Worm (Caenorhabditis elegans) whole organism, L2 larva: Measurements from ENCODE around the gene K10B4.1.

Experiments used
- F13H6.1 ChIP-seq: sonication (generic microtip); optimal IDR thresholded peaks from 2 replicates; lab custom pipeline; 2016; ENCODE audit warnings: missing genetic modification characterization, missing compliant biosample characterization
- Y55F3AM.14 ChIP-seq: fragments of 200-800 bp; sonication (Bioruptor generic); optimal IDR thresholded peaks from 2 replicates; lab custom pipeline; 2018; ENCODE audit warnings: mild to moderate bottlenecking, missing genetic modification characterization, missing compliant biosample characterization
- ZK546.5 ChIP-seq: sonication (generic microtip); optimal IDR thresholded peaks from 2 replicates; lab custom pipeline; 2017; ENCODE audit warnings: missing biosample characterization, missing genetic modification characterization
- alr-1 ChIP-seq: fragments of 150-350 bp; optimal IDR thresholded peaks from 2 replicates; lab custom pipeline; 2014; ENCODE audit warnings: missing biosample characterization, missing genetic modification characterization
- aly-2 ChIP-seq: fragments of 150-350 bp; optimal IDR thresholded peaks from 2 replicates; lab custom pipeline; 2014; ENCODE audit warnings: missing biosample characterization, missing genetic modification characterization
- blmp-1 ChIP-seq: sonication (generic microtip); optimal IDR thresholded peaks from 2 replicates; lab custom pipeline; 2017; ENCODE audit warnings: missing genetic modification characterization, mild to moderate bottlenecking, missing compliant biosample characterization, antibody characterized with exemption, moderate library complexity; ENCODE audit not compliant: insufficient read depth
- ceh-16 ChIP-seq: fragments of 150-350 bp; optimal IDR thresholded peaks from 2 replicates; lab custom pipeline; 2014; ENCODE audit warnings: missing biosample characterization, missing genetic modification characterization
- crh-2 ChIP-seq: sonication (generic microtip); optimal IDR thresholded peaks from 2 replicates; lab custom pipeline; 2017; ENCODE audit warnings: missing biosample characterization, missing genetic modification characterization
- dmd-4 ChIP-seq: sonication (generic microtip); optimal IDR thresholded peaks from 2 replicates; lab custom pipeline; 2017; ENCODE audit warnings: missing biosample characterization, missing genetic modification characterization
- egl-27 ChIP-seq: sonication (generic microtip); optimal IDR thresholded peaks from 3 replicates; lab custom pipeline; 2017; ENCODE audit warnings: missing biosample characterization, missing genetic modification reagents, missing genetic modification characterization
- fos-1 ChIP-seq: fragments of 150-350 bp; optimal IDR thresholded peaks from 2 replicates; lab custom pipeline; 2014; ENCODE audit warnings: missing biosample characterization, missing genetic modification characterization
- lin-13 ChIP-seq: fragments of 150-350 bp; optimal IDR thresholded peaks from 2 replicates; lab custom pipeline; 2014; ENCODE audit warnings: missing biosample characterization, missing genetic modification reagents, missing genetic modification characterization
- lsy-2 ChIP-seq, 2 experiments: fragments of 150-350 bp in 1 of 2; sonication (generic microtip) in 1 of 2; optimal IDR thresholded peaks; 2 replicates each; lab custom pipeline; 2014 to 2017; ENCODE audit warnings: missing biosample characterization in 2 of 2, missing genetic modification characterization in 2 of 2
- nhr-10 ChIP-seq: sonication (generic microtip); optimal IDR thresholded peaks from 2 replicates; lab custom pipeline; 2017; ENCODE audit warnings: missing biosample characterization, missing genetic modification characterization
- nhr-11 ChIP-seq: fragments of 150-350 bp; optimal IDR thresholded peaks from 2 replicates; lab custom pipeline; 2014; ENCODE audit warnings: missing biosample characterization, missing genetic modification characterization
- nhr-12 ChIP-seq: fragments of 150-350 bp; optimal IDR thresholded peaks from 2 replicates; lab custom pipeline; 2014; ENCODE audit warnings: missing biosample characterization, missing genetic modification characterization
- nhr-129 ChIP-seq: fragments of 150-350 bp; optimal IDR thresholded peaks from 2 replicates; lab custom pipeline; 2014; ENCODE audit warnings: missing biosample characterization, missing genetic modification characterization
- nhr-21 ChIP-seq: fragments of 150-350 bp; optimal IDR thresholded peaks from 2 replicates; lab custom pipeline; 2014; ENCODE audit warnings: missing biosample characterization, missing genetic modification characterization
- nhr-237 ChIP-seq: fragments of 150-350 bp; optimal IDR thresholded peaks from 2 replicates; lab custom pipeline; 2014; ENCODE audit warnings: missing biosample characterization, missing genetic modification characterization
- nhr-25 ChIP-seq: fragments of 150-350 bp; sonication (generic microtip); optimal IDR thresholded peaks from 3 replicates; lab custom pipeline; 2014; ENCODE audit warnings: missing biosample characterization, missing genetic modification characterization
- nhr-6 ChIP-seq: fragments of 150-350 bp; optimal IDR thresholded peaks from 2 replicates; lab custom pipeline; 2014; ENCODE audit warnings: missing biosample characterization, missing genetic modification characterization
- nhr-77 ChIP-seq: fragments of 150-350 bp; optimal IDR thresholded peaks from 2 replicates; lab custom pipeline; 2014; ENCODE audit warnings: missing biosample characterization, missing genetic modification characterization
- peb-1 ChIP-seq: fragments of 150-350 bp; optimal IDR thresholded peaks from 2 replicates; lab custom pipeline; 2014; ENCODE audit warnings: missing biosample characterization, missing genetic modification characterization
- sem-4 ChIP-seq: fragments of 150-350 bp; optimal IDR thresholded peaks from 2 replicates; lab custom pipeline; 2014; ENCODE audit warnings: missing biosample characterization, missing genetic modification reagents, missing genetic modification characterization
- skn-1 ChIP-seq: sonication (generic microtip); optimal IDR thresholded peaks from 2 replicates; lab custom pipeline; 2017; ENCODE audit warnings: missing biosample characterization, missing genetic modification characterization
- sma-3 ChIP-seq: sonication (generic microtip); optimal IDR thresholded peaks from 2 replicates; lab custom pipeline; 2016; ENCODE audit warnings: missing genetic modification reagents, missing genetic modification characterization, missing compliant biosample characterization
- sma-9 ChIP-seq, 2 experiments: fragments of 150-350 bp in 1 of 2; sonication (generic microtip) in 1 of 2; optimal IDR thresholded peaks; 2 replicates each; lab custom pipeline; 2014 to 2016; ENCODE audit warnings: missing genetic modification characterization in 2 of 2, mild to moderate bottlenecking in 1 of 2, missing biosample characterization in 1 of 2, missing compliant biosample characterization in 1 of 2, missing genetic modification reagents in 1 of 2, moderate library complexity in 1 of 2
- unc-55 ChIP-seq: fragments of 150-350 bp; sonication (generic microtip); optimal IDR thresholded peaks from 3 replicates; lab custom pipeline; 2014; ENCODE audit warnings: missing biosample characterization, missing genetic modification reagents, missing genetic modification characterization
- unc-62 ChIP-seq: fragments of 150-350 bp; optimal IDR thresholded peaks from 2 replicates; lab custom pipeline; 2014; ENCODE audit warnings: missing biosample characterization, missing genetic modification reagents, missing genetic modification characterization
- zag-1 ChIP-seq: fragments of 150-350 bp; optimal IDR thresholded peaks from 2 replicates; lab custom pipeline; 2014; ENCODE audit warnings: missing biosample characterization, missing genetic modification characterization
- ztf-1 ChIP-seq: fragments of 200-800 bp; sonication (Bioruptor generic); conservative IDR thresholded peaks from 2 replicates; pipeline ENCODE4 v1.3.6; 2022; ENCODE audit warnings: missing genetic modification characterization, missing compliant biosample characterization
- ztf-11 ChIP-seq: sonication (generic microtip); optimal IDR thresholded peaks from 2 replicates; lab custom pipeline; 2017; ENCODE audit warnings: missing biosample characterization, missing genetic modification characterization

The K10B4.1 gene

ce11 chrII:122494-122893 is 12.8 kb upstream of the K10B4.1 start:
- no peak for TF ChIP-seq aly-2 (tag; lab: Kevin White, UChicago)
- TF ChIP-seq fos-1 (tag; lab: Kevin White, UChicago), result peak; percentile 88
- no peak for TF ChIP-seq nhr-12 (tag; lab: Kevin White, UChicago)

- TF ChIP-seq lin-13 (GFP tag; lab: Kevin White, UChicago) (no peak), dmd-4 (tag; lab: Kevin White, UChicago) (no peak), alr-1 (tag; lab: Kevin White, UChicago) (no peak), nhr-129 (tag; lab: Kevin White, UChicago) (no peak), skn-1 (tag; lab: Kevin White, UChicago) (no peak), Y55F3AM.14 (GFP tag; lab: Kevin White, UChicago) (no peak), lsy-2 (tag; optimal IDR thresholded peaks at IDR 0.05; lab: Kevin White, UChicago) (no peak), sem-4 (tag; lab: Kevin White, UChicago) (no peak), nhr-11 (tag; lab: Kevin White, UChicago) (no peak), ztf-1 (GFP tag; lab: Robert Waterston, UW) (no peak), zag-1 (no peak), peb-1 (tag; lab: Kevin White, UChicago) (no peak), nhr-10 (tag; lab: Kevin White, UChicago) (no peak), ceh-16 (no peak), F13H6.1 (no peak), unc-62 (GFP tag; lab: Kevin White, UChicago) (no peak)
These were observed 10.4 kb upstream of the K10B4.1 start, which contains the start of gene nmur-2 for ce11 chrII:124904-125303. nmur-2 (minus strand) TSS chrII:125004.

ce11 chrII:128929-129328 is 6.3 kb upstream of the K10B4.1 start, which contains the start of gene srd-3:
srd-3 (minus strand) TSS chrII:129029.
- no peak for TF ChIP-seq nhr-129 (tag; lab: Kevin White, UChicago)
- no peak for TF ChIP-seq nhr-77 (tag; lab: Kevin White, UChicago)
- no peak for TF ChIP-seq alr-1 (tag; lab: Kevin White, UChicago)
- TF ChIP-seq crh-2 (tag; lab: Kevin White, UChicago), result no peak
- TF ChIP-seq egl-27 (tag; lab: Kevin White, UChicago), result no peak
- no peak for TF ChIP-seq fos-1 (tag; lab: Kevin White, UChicago)
- no peak for TF ChIP-seq unc-62 (GFP tag; lab: Kevin White, UChicago)
- TF ChIP-seq nhr-6, result no peak
- TF ChIP-seq unc-55 (GFP tag; lab: Kevin White, UChicago), result no peak
- TF ChIP-seq nhr-10 (tag; lab: Kevin White, UChicago), result no peak

- TF ChIP-seq sma-3 (GFP tag; lab: Kevin White, UChicago) (no peak), unc-55 (GFP tag; lab: Kevin White, UChicago) (peak; percentile 50), nhr-6 (no peak), ztf-1 (GFP tag; lab: Robert Waterston, UW) (no peak), egl-27 (tag; lab: Kevin White, UChicago) (no peak), nhr-237 (tag; lab: Kevin White, UChicago) (no peak), aly-2 (tag; lab: Kevin White, UChicago) (no peak)
These were observed 5.5 kb upstream of the K10B4.1 start for ce11 chrII:129770-130169.

ce11 chrII:133548-134275 is 1.6 kb upstream of the K10B4.1 start, which contains the start of gene cwn-1:
cwn-1 (minus strand) TSS chrII:133598.
- TF ChIP-seq ztf-1 (GFP tag; lab: Robert Waterston, UW) (no peak), unc-55 (GFP tag; lab: Kevin White, UChicago) (no peak), peb-1 (tag; lab: Kevin White, UChicago) (no peak), nhr-237 (tag; lab: Kevin White, UChicago) (no peak), blmp-1 (tag; lab: Kevin White, UChicago) (no peak), fos-1 (tag; lab: Kevin White, UChicago) (no peak), nhr-25 (no peak), nhr-21 (tag; lab: Kevin White, UChicago) (no peak), sma-9 (GFP tag; optimal IDR thresholded peaks at IDR 0.05; lab: Kevin White, UChicago) (no peak), sma-9 (tag; optimal IDR thresholded peaks at IDR 0.05; lab: Kevin White, UChicago) (no peak), ZK546.5 (no peak), dmd-4 (tag; lab: Kevin White, UChicago) (no peak), ztf-11 (tag; lab: Kevin White, UChicago) (no peak), alr-1 (tag; lab: Kevin White, UChicago) (no peak), lsy-2 (tag; optimal IDR thresholded peaks at IDR 0.05; lab: Kevin White, UChicago) (no peak), lin-13 (GFP tag; lab: Kevin White, UChicago) (no peak)
- TF ChIP-seq, all 48 proteins: peak for 0
